Worm (Caenorhabditis elegans) whole organism, L4/young adult: Measurements from ENCODE around the gene fbxa-85.

Source experiments
- W03F9.2 ChIP-seq: fragments of 150-350 bp; optimal IDR thresholded peaks from 2 replicates; lab custom pipeline; 2014; ENCODE audit warnings: missing biosample characterization, missing genetic modification characterization
- dao-5 ChIP-seq: sonication (generic microtip); optimal IDR thresholded peaks from 2 replicates; lab custom pipeline; 2016; ENCODE audit warnings: missing genotype, missing genetic modification characterization, moderate library complexity, missing compliant biosample characterization
- him-1 ChIP-seq: sonication (generic microtip); optimal IDR thresholded peaks from 2 replicates; lab custom pipeline; 2016; ENCODE audit warnings: missing genotype, missing genetic modification reagents, missing genetic modification characterization, missing compliant biosample characterization

Gene fbxa-85

DNA sequence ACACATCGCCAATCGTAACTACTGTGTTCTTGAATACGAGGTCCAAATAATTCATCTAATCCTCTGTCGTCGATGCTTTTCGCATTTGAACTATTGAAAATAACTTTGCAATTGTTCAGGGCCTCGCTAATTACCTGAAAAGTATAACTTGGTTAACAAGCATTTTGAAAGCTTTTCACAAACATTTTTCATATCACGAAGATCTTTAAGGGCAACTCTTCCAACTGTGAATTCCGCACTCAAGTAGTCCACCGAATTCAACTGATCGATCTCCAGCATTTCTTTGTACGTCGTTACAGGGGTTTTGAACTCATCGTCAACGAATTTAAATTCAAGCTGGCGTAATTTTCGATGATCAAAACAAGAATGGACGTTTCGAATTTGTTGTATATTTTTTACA is 37.5 kb downstream of the fbxa-85 start:
- TF ChIP-seq dao-5 (tag; lab: Kevin White, UChicago) (no peak), W03F9.2 (tag; lab: Kevin White, UChicago) (no peak), him-1 (tag; lab: Kevin White, UChicago) (no peak)

DNA sequence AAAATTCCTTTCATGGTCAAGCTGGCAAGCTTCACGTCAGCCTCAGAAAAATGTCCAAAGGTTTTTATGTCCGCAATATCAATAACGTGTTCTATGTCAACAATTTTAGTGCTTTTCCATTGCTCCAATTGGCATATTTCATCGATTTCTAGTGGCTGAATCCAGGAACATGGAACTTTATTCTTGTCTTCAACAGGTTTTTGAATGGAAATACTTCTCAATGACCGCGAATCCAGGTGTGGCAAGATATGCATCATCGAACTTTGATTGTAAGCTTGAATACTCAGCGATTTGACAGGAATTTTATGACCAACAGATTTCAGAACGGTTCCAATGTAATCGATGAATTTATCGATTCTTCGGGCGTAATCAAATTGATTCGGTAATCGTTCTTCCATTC is 39.7 kb downstream of the fbxa-85 start:
- TF ChIP-seq W03F9.2 (tag; lab: Kevin White, UChicago) (no peak), him-1 (tag; lab: Kevin White, UChicago) (no peak), dao-5 (tag; lab: Kevin White, UChicago) (no peak)

DNA sequence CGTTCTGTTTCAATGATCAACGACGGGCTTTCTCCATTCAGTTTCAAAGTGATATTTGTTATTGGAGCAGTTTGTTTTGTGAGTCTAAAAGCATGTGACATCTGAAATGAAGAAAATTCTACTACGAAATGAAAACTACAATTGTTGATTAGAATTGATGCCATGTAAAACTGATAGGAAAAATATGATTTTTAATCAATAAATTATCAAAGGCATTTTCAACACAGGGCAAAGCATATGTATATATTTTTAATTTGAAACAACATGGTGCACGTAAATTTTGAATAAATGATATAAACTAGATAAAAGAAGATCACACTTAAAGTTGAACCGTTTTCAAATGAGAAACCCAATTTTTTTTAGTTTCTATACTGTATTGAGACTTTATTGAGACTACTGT is 42.4 kb downstream of the fbxa-85 start, which contains the start of gene K10G4.5:
TSS of gene K10G4.5 (minus strand) at position 101 of the 400 bp plus-strand sequence.
- TF ChIP-seq W03F9.2 (tag; lab: Kevin White, UChicago) (no peak), dao-5 (tag; lab: Kevin White, UChicago) (no peak), him-1 (tag; lab: Kevin White, UChicago) (no peak)

DNA sequence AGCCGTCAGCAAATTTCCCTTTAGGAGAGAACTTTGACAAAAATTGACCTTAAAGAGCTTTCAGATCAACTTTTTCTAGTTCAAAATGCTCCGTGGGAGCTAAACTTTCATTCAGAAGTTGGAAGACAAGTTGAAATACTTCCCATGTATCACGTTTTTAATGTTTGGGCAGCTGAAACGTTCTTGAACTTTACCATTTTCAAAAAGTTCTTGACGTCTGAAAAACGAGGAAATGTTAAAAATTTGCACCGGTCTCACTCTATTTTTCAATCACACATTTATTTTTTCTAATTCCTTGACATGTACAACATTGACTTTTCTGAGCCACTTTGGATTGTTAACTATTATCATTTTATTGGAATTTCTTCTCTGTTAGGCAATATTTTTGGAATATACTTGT is 43.8 kb downstream of the fbxa-85 start, which contains the start of gene sri-70:
TSS of gene sri-70 (plus strand) at position 301 of the 400 bp plus-strand sequence.
- TF ChIP-seq W03F9.2 (tag; lab: Kevin White, UChicago) (no peak), him-1 (tag; lab: Kevin White, UChicago) (no peak), dao-5 (tag; lab: Kevin White, UChicago) (no peak)

DNA sequence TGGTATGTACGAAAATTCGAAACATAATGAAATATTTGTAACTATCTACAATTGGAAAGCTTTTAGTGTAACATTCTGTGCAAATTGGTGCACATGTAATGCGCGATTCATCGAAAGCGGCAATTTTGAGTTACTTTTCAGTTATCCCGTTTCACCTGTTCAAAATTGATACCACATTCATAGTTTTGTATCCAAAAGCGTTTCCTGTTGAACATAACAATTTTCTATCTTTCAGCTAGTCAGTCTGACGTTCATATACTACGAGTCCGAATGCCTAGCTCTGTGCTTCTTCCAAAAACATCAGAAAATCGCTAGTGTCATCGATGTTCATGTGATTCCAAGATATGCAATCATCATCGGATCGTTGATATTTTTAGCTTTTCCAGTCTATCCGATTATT is 44.4 kb downstream of the fbxa-85 start:
- no peak for TF ChIP-seq dao-5 (tag; lab: Kevin White, UChicago)
- no peak for TF ChIP-seq W03F9.2 (tag; lab: Kevin White, UChicago)
- TF ChIP-seq him-1 (tag; lab: Kevin White, UChicago) = no peak

- no peak for TF ChIP-seq W03F9.2 (tag; lab: Kevin White, UChicago)
These were observed 49.0 kb downstream of the fbxa-85 start for ce11 chrV:17307926-17308325.
